Worm (Caenorhabditis elegans) whole organism, L1 larva: ENCODE measurements around the gene oatr-1.

Experiments
- C04F5.9 ChIP-seq: sonication (generic microtip); optimal IDR thresholded peaks from 2 replicates; lab custom pipeline; 2016; ENCODE audit warnings: missing genetic modification characterization, missing compliant biosample characterization
- C34B4.2 ChIP-seq: sonication (generic microtip); optimal IDR thresholded peaks from 2 replicates; lab custom pipeline; 2017; ENCODE audit warnings: mild to moderate bottlenecking, missing genetic modification characterization, missing compliant biosample characterization
- alr-1 ChIP-seq: fragments of 200-800 bp; sonication (Bioruptor generic); optimal IDR thresholded peaks from 2 replicates; lab custom pipeline; 2018; ENCODE audit warnings: borderline replicate concordance, mild to moderate bottlenecking, missing genetic modification characterization, missing compliant biosample characterization
- aly-2 ChIP-seq: fragments of 150-350 bp; optimal IDR thresholded peaks from 2 replicates; lab custom pipeline; 2014; ENCODE audit warnings: missing biosample characterization, missing genetic modification characterization
- ama-1 ChIP-seq: fragments of 150-350 bp; optimal IDR thresholded peaks from 2 replicates; lab custom pipeline; 2014
- blmp-1 ChIP-seq: fragments of 150-350 bp; optimal IDR thresholded peaks from 2 replicates; lab custom pipeline; 2014; ENCODE audit warnings: missing biosample characterization, missing genetic modification characterization
- ceh-8 ChIP-seq: fragments of 200-800 bp; sonication (Bioruptor generic); optimal IDR thresholded peaks from 2 replicates; lab custom pipeline; 2018; ENCODE audit warnings: mild to moderate bottlenecking, missing genetic modification characterization, moderate library complexity, missing compliant biosample characterization
- ceh-90 ChIP-seq: sonication (generic microtip); optimal IDR thresholded peaks from 2 replicates; lab custom pipeline; 2016; ENCODE audit warnings: missing genetic modification characterization, missing compliant biosample characterization
- ces-1 ChIP-seq: fragments of 150-350 bp; optimal IDR thresholded peaks from 2 replicates; lab custom pipeline; 2014; ENCODE audit warnings: missing biosample characterization, missing genetic modification reagents, missing genetic modification characterization
- efl-1 ChIP-seq, 4 experiments: fragments of 150-350 bp; optimal IDR thresholded peaks in 3 of 4; peaks in 1 of 4; 1 replicate in 1 of 4; 2 replicates in 3 of 4; lab custom pipeline; 2014; ENCODE audit warnings: missing biosample characterization in 2 of 4, missing genetic modification characterization in 2 of 4, missing genetic modification reagents in 2 of 4
- efl-3 ChIP-seq: fragments of 200-800 bp; sonication (Bioruptor generic); optimal IDR thresholded peaks from 2 replicates; lab custom pipeline; 2018; ENCODE audit warnings: mild to moderate bottlenecking, missing genetic modification characterization, missing compliant biosample characterization
- egl-27 ChIP-seq, 2 experiments: fragments of 150-350 bp in 1 of 2; sonication (generic microtip); optimal IDR thresholded peaks; 3 replicates each; lab custom pipeline; 2017 to 2018; ENCODE audit warnings: missing biosample characterization in 2 of 2, missing genetic modification characterization in 2 of 2, missing genetic modification reagents in 2 of 2
- elt-2 ChIP-seq: sonication (generic microtip); optimal IDR thresholded peaks from 2 replicates; lab custom pipeline; 2016; ENCODE audit warnings: missing genetic modification characterization, mild to moderate bottlenecking, inconsistent platforms, missing compliant biosample characterization, missing genetic modification reagents
- elt-3 ChIP-seq, 6 experiments: fragments of 150-350 bp in 1 of 6; sonication (generic microtip); optimal IDR thresholded peaks; 2 replicates each; lab custom pipeline; 2017 to 2018; ENCODE audit warnings: missing biosample characterization in 6 of 6, missing genetic modification characterization in 6 of 6, inconsistent platforms in 1 of 6
- fkh-10 ChIP-seq: sonication (generic microtip); optimal IDR thresholded peaks from 2 replicates; lab custom pipeline; 2017; ENCODE audit warnings: missing biosample characterization, missing genetic modification reagents, missing genetic modification characterization
- fos-1 ChIP-seq: fragments of 150-350 bp; optimal IDR thresholded peaks from 2 replicates; lab custom pipeline; 2014; ENCODE audit warnings: missing biosample characterization, missing genetic modification characterization
- hlh-4 ChIP-seq: sonication (generic microtip); optimal IDR thresholded peaks from 2 replicates; lab custom pipeline; 2016; ENCODE audit warnings: mild to moderate bottlenecking, missing genetic modification characterization, missing compliant biosample characterization
- hpl-2 ChIP-seq: fragments of 150-350 bp; optimal IDR thresholded peaks from 2 replicates; lab custom pipeline; 2014; ENCODE audit warnings: missing biosample characterization, missing genetic modification reagents, missing genetic modification characterization
- jun-1 ChIP-seq: fragments of 150-350 bp; optimal IDR thresholded peaks from 2 replicates; lab custom pipeline; 2014; ENCODE audit warnings: missing biosample characterization, missing genetic modification reagents, missing genetic modification characterization
- lin-14 ChIP-seq: fragments of 200-800 bp; sonication (Bioruptor generic); optimal IDR thresholded peaks from 2 replicates; lab custom pipeline; 2018; ENCODE audit warnings: mild to moderate bottlenecking, missing genetic modification characterization, moderate library complexity, missing compliant biosample characterization
- lin-39 ChIP-seq: fragments of 150-350 bp; optimal IDR thresholded peaks from 2 replicates; lab custom pipeline; 2014; ENCODE audit warnings: missing biosample characterization, missing genetic modification reagents, missing genetic modification characterization
- lir-3 ChIP-seq: sonication (generic microtip); optimal IDR thresholded peaks from 2 replicates; lab custom pipeline; 2016; ENCODE audit warnings: mild to moderate bottlenecking, missing genetic modification characterization, moderate library complexity, missing compliant biosample characterization; ENCODE audit not compliant: poor library complexity
- mab-9 ChIP-seq: fragments of 200-800 bp; sonication (Bioruptor generic); IDR thresholded peaks from 2 replicates; pipeline ENCODE4 v1.3.6; 2022; ENCODE audit warnings: missing genetic modification reagents, missing genetic modification characterization, missing compliant biosample characterization
- mdl-1 ChIP-seq, 2 experiments: fragments of 150-350 bp; optimal IDR thresholded peaks; 2 replicates each; lab custom pipeline; 2014 to 2017; ENCODE audit warnings: missing biosample characterization in 2 of 2, missing genetic modification characterization in 2 of 2, inconsistent platforms in 1 of 2
- mef-2 ChIP-seq: fragments of 150-350 bp; optimal IDR thresholded peaks from 2 replicates; lab custom pipeline; 2014; ENCODE audit warnings: missing biosample characterization, missing genetic modification characterization
- nhr-11 ChIP-seq: fragments of 150-350 bp; optimal IDR thresholded peaks from 2 replicates; lab custom pipeline; 2014; ENCODE audit warnings: missing biosample characterization, missing genetic modification characterization
- nhr-20 ChIP-seq: sonication (generic microtip); optimal IDR thresholded peaks from 2 replicates; lab custom pipeline; 2016; ENCODE audit warnings: mild to moderate bottlenecking, missing genetic modification characterization, missing compliant biosample characterization
- nhr-237 ChIP-seq: fragments of 150-350 bp; optimal IDR thresholded peaks from 2 replicates; lab custom pipeline; 2014; ENCODE audit warnings: missing biosample characterization, missing genetic modification characterization
- nhr-47 ChIP-seq: sonication (generic microtip); optimal IDR thresholded peaks from 2 replicates; lab custom pipeline; 2016; ENCODE audit warnings: mild to moderate bottlenecking, missing genetic modification characterization, moderate library complexity, missing compliant biosample characterization
- nhr-84 ChIP-seq: sonication (generic microtip); optimal IDR thresholded peaks from 2 replicates; lab custom pipeline; 2017; ENCODE audit warnings: missing biosample characterization, missing genetic modification characterization
- nhr-85 ChIP-seq: sonication (generic microtip); peaks from one replicate; lab custom pipeline; 2016; ENCODE audit warnings: missing genetic modification characterization, inconsistent platforms, missing compliant biosample characterization
- nhr-90 ChIP-seq: sonication (generic microtip); optimal IDR thresholded peaks from 2 replicates; lab custom pipeline; 2016; ENCODE audit warnings: mild to moderate bottlenecking, missing genetic modification characterization, missing compliant biosample characterization; ENCODE audit not compliant: poor library complexity
- pag-3 ChIP-seq: sonication (generic microtip); optimal IDR thresholded peaks from 2 replicates; lab custom pipeline; 2017; ENCODE audit warnings: missing genetic modification characterization, mild to moderate bottlenecking, missing compliant biosample characterization, antibody characterized with exemption, borderline replicate concordance; ENCODE audit not compliant: insufficient read depth
- rnt-1 ChIP-seq: sonication (generic microtip); optimal IDR thresholded peaks from 2 replicates; lab custom pipeline; 2016; ENCODE audit warnings: mild to moderate bottlenecking, missing genetic modification characterization, moderate library complexity, missing compliant biosample characterization
- skn-1 ChIP-seq: fragments of 150-350 bp; optimal IDR thresholded peaks from 2 replicates; lab custom pipeline; 2014; ENCODE audit warnings: missing biosample characterization, missing genetic modification characterization
- snpc-4 ChIP-seq: fragments of 150-350 bp; optimal IDR thresholded peaks from 2 replicates; lab custom pipeline; 2014; ENCODE audit warnings: missing biosample characterization, missing genetic modification characterization
- sox-4 ChIP-seq: sonication (generic microtip); optimal IDR thresholded peaks from 2 replicates; lab custom pipeline; 2016; ENCODE audit warnings: missing genetic modification characterization, missing compliant biosample characterization
- sptf-1 ChIP-seq: fragments of 150-350 bp; optimal IDR thresholded peaks from 2 replicates; lab custom pipeline; 2014; ENCODE audit warnings: missing biosample characterization, missing genetic modification characterization
- sup-37 ChIP-seq: fragments of 200-800 bp; sonication (Bioruptor generic); optimal IDR thresholded peaks from 2 replicates; lab custom pipeline; 2018; ENCODE audit warnings: mild to moderate bottlenecking, missing genetic modification characterization, missing compliant biosample characterization
- tbx-2 ChIP-seq: sonication (generic microtip); optimal IDR thresholded peaks from 2 replicates; lab custom pipeline; 2016; ENCODE audit warnings: missing genetic modification characterization, missing compliant biosample characterization
- tlp-1 ChIP-seq: fragments of 150-350 bp; optimal IDR thresholded peaks from 2 replicates; lab custom pipeline; 2014; ENCODE audit warnings: missing biosample characterization, missing genetic modification characterization
- unc-130 ChIP-seq: fragments of 150-350 bp; optimal IDR thresholded peaks from 2 replicates; lab custom pipeline; 2017; ENCODE audit warnings: missing biosample characterization, missing genetic modification characterization, inconsistent platforms
- unc-86 ChIP-seq: sonication (generic microtip); optimal IDR thresholded peaks from 2 replicates; lab custom pipeline; 2016; ENCODE audit warnings: missing genetic modification characterization, missing compliant biosample characterization
- unc-98 ChIP-seq: fragments of 200-800 bp; sonication (Bioruptor generic); IDR thresholded peaks from 2 replicates; pipeline ENCODE4 v1.3.6; 2022; ENCODE audit warnings: missing genetic modification characterization, missing compliant biosample characterization
- vab-15 ChIP-seq: sonication (generic microtip); optimal IDR thresholded peaks from 2 replicates; lab custom pipeline; 2017; ENCODE audit warnings: missing genotype, mild to moderate bottlenecking, missing genetic modification characterization, missing compliant biosample characterization
- zag-1 ChIP-seq: fragments of 150-350 bp; optimal IDR thresholded peaks from 2 replicates; lab custom pipeline; 2014; ENCODE audit warnings: missing biosample characterization, missing genetic modification characterization
- ztf-11 ChIP-seq, 2 experiments: sonication (generic microtip); optimal IDR thresholded peaks; 2 replicates each; lab custom pipeline; 2016 to 2017; ENCODE audit warnings: missing genetic modification characterization in 2 of 2, missing biosample characterization in 1 of 2, missing compliant biosample characterization in 1 of 2
- ztf-4 ChIP-seq: fragments of 150-350 bp; optimal IDR thresholded peaks from 2 replicates; lab custom pipeline; 2014; ENCODE audit warnings: missing biosample characterization, missing genetic modification characterization

oatr-1 gene

DNA sequence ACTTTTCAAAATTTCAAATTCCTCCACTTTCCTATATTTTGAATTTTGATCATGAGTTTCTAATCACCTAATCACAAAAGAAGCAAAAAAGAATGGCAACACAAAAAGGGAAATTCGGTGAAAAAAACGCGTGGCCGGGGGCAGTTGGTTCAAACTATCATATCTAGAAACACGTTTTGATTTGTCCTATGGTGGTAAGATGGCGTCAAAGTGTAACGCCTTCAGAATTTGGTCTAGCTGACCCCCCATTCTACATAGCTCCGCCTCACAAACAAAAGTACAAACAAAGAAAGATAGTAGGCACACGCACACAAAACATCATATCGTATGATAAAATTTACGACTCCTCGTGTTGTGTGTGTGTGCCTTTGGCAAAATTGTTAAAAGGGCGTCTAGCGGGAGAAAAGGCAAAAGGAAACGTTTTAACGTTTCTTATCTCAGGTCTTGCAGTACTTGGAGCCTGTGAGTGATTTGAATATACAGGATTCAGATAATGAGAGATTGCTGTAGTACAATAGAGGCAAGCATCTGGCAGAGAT lies 26.1 kb upstream of the oatr-1 start (continued):
- no peak for TF ChIP-seq elt-3 (tag; optimal IDR thresholded peaks at IDR 0.05; lab: Kevin White, UChicago)
- peak; percentile 41 for TF ChIP-seq lin-14 (GFP tag; lab: Kevin White, UChicago)
- no peak for TF ChIP-seq skn-1 (tag; lab: Kevin White, UChicago)
- no peak for TF ChIP-seq ceh-8 (GFP tag; lab: Kevin White, UChicago)
- no peak for TF ChIP-seq nhr-47 (tag; lab: Kevin White, UChicago)
- no peak for TF ChIP-seq unc-86 (tag; lab: Kevin White, UChicago)
- no peak for TF ChIP-seq alr-1 (tag; lab: Kevin White, UChicago)
- TF ChIP-seq zag-1: no peak
- TF ChIP-seq fos-1: no peak
- no peak for TF ChIP-seq hpl-2 (GFP tag; lab: Kevin White, UChicago)
- no peak for TF ChIP-seq pag-3 (tag; lab: Kevin White, UChicago)
- no peak for TF ChIP-seq C34B4.2
- TF ChIP-seq snpc-4 (tag; lab: Kevin White, UChicago): no peak
- peak; percentile 36 for TF ChIP-seq blmp-1 (tag; lab: Kevin White, UChicago)
- TF ChIP-seq unc-130: no peak
- no peak for TF ChIP-seq rnt-1 (tag; lab: Kevin White, UChicago)
- peak; percentile 14 for TF ChIP-seq jun-1 (tag; lab: Kevin White, UChicago)
- TF ChIP-seq mef-2: no peak
- no peak for TF ChIP-seq sptf-1
- no peak for TF ChIP-seq lin-39 (tag; lab: Kevin White, UChicago)
- TF ChIP-seq efl-1 (optimal IDR thresholded peaks at IDR 0.05; lab: Kevin White, UChicago): no peak
- TF ChIP-seq efl-1 (GFP tag; optimal IDR thresholded peaks at IDR 0.05 in 1 of 2; lab: Kevin White, UChicago): no peak
- no peak for TF ChIP-seq tlp-1
- TF ChIP-seq nhr-237: no peak
- TF ChIP-seq fkh-10: no peak
- TF ChIP-seq ztf-4 (tag; lab: Kevin White, UChicago): no peak
- no peak for TF ChIP-seq ztf-11 (tag; optimal IDR thresholded peaks at IDR 0.05; lab: Kevin White, UChicago)
- no peak for TF ChIP-seq hlh-4 (tag; lab: Kevin White, UChicago)
- TF ChIP-seq mab-9 (GFP tag; lab: Robert Waterston, UW): no peak
- no peak for TF ChIP-seq egl-27 (tag; optimal IDR thresholded peaks at IDR 0.05; lab: Kevin White, UChicago)
- no peak for TF ChIP-seq sox-4 (tag; lab: Kevin White, UChicago)

DNA sequence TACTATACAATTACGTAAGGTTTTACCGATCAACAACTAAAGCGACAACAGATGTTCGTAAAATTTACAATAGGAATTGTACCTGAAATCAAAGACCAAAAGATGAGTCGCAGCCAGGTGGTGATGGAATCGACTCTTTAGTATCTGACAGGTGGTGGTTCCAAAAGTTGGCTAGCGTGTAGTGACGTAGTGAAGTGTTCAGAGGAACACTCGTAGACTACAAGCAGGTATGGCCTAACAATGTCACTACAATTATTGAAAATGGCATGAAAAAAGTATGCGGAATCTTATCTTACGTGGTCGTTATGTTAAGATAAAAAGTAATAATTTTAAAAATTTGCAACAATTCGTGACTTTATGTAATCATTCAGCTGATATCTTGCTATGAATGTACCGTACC lies 25.5 kb upstream of the oatr-1 start:
- TF ChIP-seq sup-37 (GFP tag; lab: Kevin White, UChicago): no peak
- no peak for TF ChIP-seq blmp-1 (tag; lab: Kevin White, UChicago)
- peak; percentile 74 for TF ChIP-seq nhr-85 (tag; lab: Kevin White, UChicago)

DNA sequence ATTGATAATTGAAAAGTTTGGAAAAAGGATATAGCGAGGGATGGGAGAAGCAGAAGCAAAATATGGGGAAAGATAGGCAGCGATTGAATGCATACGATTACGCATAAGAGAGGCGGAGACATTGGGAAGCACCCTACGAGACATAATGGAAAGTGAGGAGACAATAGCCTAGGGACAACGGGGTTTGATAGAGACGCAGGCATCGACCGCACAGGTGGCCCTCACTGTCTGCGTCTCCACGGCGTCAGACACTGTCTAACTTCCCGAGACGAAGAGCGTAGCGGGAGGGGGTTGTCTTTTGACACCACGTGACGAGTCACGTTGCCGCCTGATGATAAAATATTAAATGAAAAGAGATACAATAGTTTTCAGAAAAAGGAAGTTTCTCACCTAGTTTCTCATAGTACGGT lies 25.0 kb upstream of the oatr-1 start:
- TF ChIP-seq nhr-90 (tag; lab: Kevin White, UChicago): peak; percentile 98
- peak; percentile 73 for TF ChIP-seq snpc-4 (tag; lab: Kevin White, UChicago)
- peak; percentile 76 for TF ChIP-seq C04F5.9
- no peak for TF ChIP-seq alr-1 (tag; lab: Kevin White, UChicago)
- no peak for TF ChIP-seq zag-1
- no peak for TF ChIP-seq nhr-84 (tag; lab: Kevin White, UChicago)
- TF ChIP-seq unc-98 (GFP tag; lab: Robert Waterston, UW): peak; percentile 85
- TF ChIP-seq ces-1 (GFP tag; lab: Kevin White, UChicago): no peak
- peak; percentile 95 for TF ChIP-seq elt-2
- peak in 3 of 6 experiments; percentile 20 to 85 (median 78) for TF ChIP-seq elt-3 (tag; optimal IDR thresholded peaks at IDR 0.05; lab: Kevin White, UChicago)
- TF ChIP-seq mab-9 (GFP tag; lab: Robert Waterston, UW): peak; percentile 91
- TF ChIP-seq hlh-4 (tag; lab: Kevin White, UChicago): peak; percentile 23
- peak; percentile 85 for TF ChIP-seq nhr-11 (tag; lab: Kevin White, UChicago)
- TF ChIP-seq C34B4.2: peak; percentile 53
- no peak for TF ChIP-seq ceh-90
- TF ChIP-seq ztf-11 (tag; optimal IDR thresholded peaks at IDR 0.05; lab: Kevin White, UChicago): peak in 1 of 2 experiments; percentile 89
- TF ChIP-seq efl-3: peak; percentile 61
- TF ChIP-seq vab-15 (tag; lab: Kevin White, UChicago): peak; percentile 24
- TF ChIP-seq ama-1 (lab: Kevin White, UChicago): no peak
- peak; percentile 52 for TF ChIP-seq ceh-8 (GFP tag; lab: Kevin White, UChicago)
- TF ChIP-seq aly-2 (tag; lab: Kevin White, UChicago): peak; percentile 69
- no peak for TF ChIP-seq tlp-1
- peak; percentile 76 for TF ChIP-seq lir-3 (tag; lab: Kevin White, UChicago)
- peak; percentile 98 for TF ChIP-seq nhr-20 (tag; lab: Kevin White, UChicago)
- TF ChIP-seq fos-1: peak; percentile 60
- peak; percentile 96 for TF ChIP-seq tbx-2 (tag; lab: Kevin White, UChicago)
- peak; percentile 68 to 98 for TF ChIP-seq mdl-1 (tag; optimal IDR thresholded peaks at IDR 0.05; lab: Kevin White, UChicago)
